Fruit fly (Drosophila melanogaster) whole organism, embryonic: ENCODE data around the gene Jon25Bi.

Experiments
- Atf-2 ChIP-seq: fragments of 200-800 bp; sonication (Bioruptor generic); optimal IDR thresholded peaks from 2 replicates; lab custom pipeline; 2016; ENCODE audit warnings: missing biosample characterization, missing genetic modification characterization
- Atf3 ChIP-seq: fragments of 200-800 bp; sonication (Bioruptor generic); optimal IDR thresholded peaks from 3 replicates; lab custom pipeline; 2016; ENCODE audit warnings: missing biosample characterization, missing genetic modification characterization
- B-H2 ChIP-seq: fragments of 200-800 bp; sonication (Bioruptor generic); optimal IDR thresholded peaks from 2 replicates; lab custom pipeline; 2018; ENCODE audit warnings: missing biosample characterization, mild to moderate bottlenecking, missing genetic modification characterization
- BEAF-32 ChIP-seq: fragments of 200-800 bp; sonication (Bioruptor generic); optimal IDR thresholded peaks from 3 replicates; lab custom pipeline; 2017; ENCODE audit warnings: missing biosample characterization, missing genetic modification characterization, mild to moderate bottlenecking, moderate library complexity, missing genetic modification reagents
- CG10431 ChIP-seq: fragments of 200-800 bp; sonication (Bioruptor generic); optimal IDR thresholded peaks from 3 replicates; lab custom pipeline; 2018; ENCODE audit warnings: missing biosample characterization, mild to moderate bottlenecking, missing genetic modification characterization
- CG10543 ChIP-seq: fragments of 200-800 bp; sonication (Bioruptor generic); optimal IDR thresholded peaks from 3 replicates; lab custom pipeline; 2017; ENCODE audit warnings: missing biosample characterization, mild to moderate bottlenecking, missing genetic modification characterization, moderate library complexity
- CG11085 ChIP-seq: fragments of 200-800 bp; sonication (Bioruptor generic); IDR thresholded peaks from 2 replicates; pipeline ENCODE4 v1.3.6; 2022; ENCODE audit warnings: missing biosample characterization, missing genetic modification characterization
- CG11504 ChIP-seq: fragments of 200-800 bp; sonication (Bioruptor generic); optimal IDR thresholded peaks from 3 replicates; lab custom pipeline; 2019; ENCODE audit warnings: missing biosample characterization, mild to moderate bottlenecking, missing genetic modification characterization, moderate library complexity
- CG12236 ChIP-seq: fragments of 200-800 bp; sonication (Bioruptor generic); optimal IDR thresholded peaks from 2 replicates; lab custom pipeline; 2016; ENCODE audit warnings: missing biosample characterization, missing genetic modification characterization
- CG13296 ChIP-seq: fragments of 200-800 bp; sonication (Bioruptor generic); optimal IDR thresholded peaks from 3 replicates; lab custom pipeline; 2018; ENCODE audit warnings: missing biosample characterization, mild to moderate bottlenecking, missing genetic modification characterization
- CG16813 ChIP-seq: fragments of 200-800 bp; sonication (Bioruptor generic); IDR thresholded peaks from 3 replicates; pipeline ENCODE4 v1.3.6; 2022; ENCODE audit warnings: missing biosample characterization, missing genetic modification characterization; ENCODE audit not compliant: partially characterized antibody
- CG2116 ChIP-seq: fragments of 200-800 bp; sonication (Bioruptor generic); optimal IDR thresholded peaks from 3 replicates; lab custom pipeline; 2018; ENCODE audit warnings: missing biosample characterization, mild to moderate bottlenecking, missing genetic modification characterization
- CG2889 ChIP-seq: fragments of 200-800 bp; sonication (Bioruptor generic); IDR thresholded peaks from 3 replicates; pipeline ENCODE4 v1.3.6; 2022; ENCODE audit warnings: missing biosample characterization, missing genetic modification characterization
- CG30020 ChIP-seq: fragments of 200-800 bp; optimal IDR thresholded peaks from 2 replicates; lab custom pipeline; 2019; ENCODE audit warnings: missing biosample characterization, mild to moderate bottlenecking, missing genetic modification characterization, moderate library complexity
- CG42726 ChIP-seq: fragments of 200-800 bp; sonication (Bioruptor generic); IDR thresholded peaks from 2 replicates; pipeline ENCODE4 v1.3.6; 2022; ENCODE audit warnings: missing biosample characterization, missing genetic modification characterization; ENCODE audit not compliant: partially characterized antibody
- CG43689 ChIP-seq: fragments of 200-800 bp; sonication (Bioruptor generic); IDR thresholded peaks from 2 replicates; pipeline ENCODE4 v1.3.6; 2022; ENCODE audit warnings: missing biosample characterization, missing genetic modification characterization
- CG8478 ChIP-seq: fragments of >200 bp; optimal IDR thresholded peaks from 2 replicates; lab custom pipeline; 2018
- CG8944 ChIP-seq: fragments of 200-800 bp; sonication (Bioruptor generic); optimal IDR thresholded peaks from 3 replicates; lab custom pipeline; 2016; ENCODE audit warnings: missing biosample characterization, missing genetic modification characterization
- CG9437 ChIP-seq: fragments of 200-800 bp; sonication (Bioruptor generic); optimal IDR thresholded peaks from 2 replicates; lab custom pipeline; 2018; ENCODE audit warnings: missing biosample characterization, mild to moderate bottlenecking, missing genetic modification characterization
- Chrac-16 ChIP-seq: fragments of 200-800 bp; sonication (Bioruptor generic); optimal IDR thresholded peaks from 3 replicates; lab custom pipeline; 2016; ENCODE audit warnings: missing biosample characterization, missing genetic modification characterization
- E2f2 ChIP-seq: fragments of 200-800 bp; sonication (Bioruptor generic); IDR thresholded peaks from 2 replicates; pipeline ENCODE4 v1.3.6; 2022; ENCODE audit warnings: missing biosample characterization, missing genetic modification characterization
- HLH4C ChIP-seq: fragments of 200-800 bp; sonication (Bioruptor generic); IDR thresholded peaks from 3 replicates; pipeline ENCODE4 v1.3.6; 2022; ENCODE audit warnings: missing biosample characterization, missing genetic modification characterization; ENCODE audit not compliant: partially characterized antibody
- Hr3 ChIP-seq: fragments of 200-800 bp; sonication (Bioruptor generic); optimal IDR thresholded peaks from 3 replicates; lab custom pipeline; 2016; ENCODE audit warnings: missing biosample characterization, missing genetic modification characterization
- Myb ChIP-seq: fragments of 200-800 bp; sonication (Bioruptor generic); optimal IDR thresholded peaks from 2 replicates; lab custom pipeline; 2016; ENCODE audit warnings: missing biosample characterization, missing genetic modification characterization
- NfI ChIP-seq: fragments of 200-800 bp; sonication (Bioruptor generic); optimal IDR thresholded peaks from 3 replicates; lab custom pipeline; 2018; ENCODE audit warnings: missing biosample characterization, mild to moderate bottlenecking, missing genetic modification characterization, moderate library complexity
- Pdp1 ChIP-seq, 2 experiments: fragments of 200-800 bp; sonication (Bioruptor generic); optimal IDR thresholded peaks; 3 replicates each; lab custom pipeline; 2016; ENCODE audit warnings: missing biosample characterization in 2 of 2, missing genetic modification characterization in 2 of 2, mild to moderate bottlenecking in 1 of 2, moderate library complexity in 1 of 2
- Poxn ChIP-seq: fragments of 200-800 bp; sonication (Bioruptor generic); IDR thresholded peaks from 2 replicates; pipeline ENCODE4 v1.3.6; 2022; ENCODE audit warnings: missing biosample characterization, missing genetic modification characterization
- bigmax ChIP-seq: fragments of 200-800 bp; sonication (Bioruptor generic); optimal IDR thresholded peaks from 2 replicates; lab custom pipeline; 2018; ENCODE audit warnings: missing biosample characterization, mild to moderate bottlenecking, missing genetic modification characterization
- chn ChIP-seq: fragments of 200-800 bp; sonication (Bioruptor generic); optimal IDR thresholded peaks from 2 replicates; lab custom pipeline; 2016; ENCODE audit warnings: missing biosample characterization, missing genetic modification characterization
- crol ChIP-seq: fragments of 200-800 bp; sonication (Bioruptor generic); IDR thresholded peaks from 2 replicates; pipeline ENCODE4 v1.3.6; 2022; ENCODE audit warnings: missing biosample characterization, missing genetic modification characterization
- disco-r ChIP-seq: fragments of 200-800 bp; sonication (Bioruptor generic); optimal IDR thresholded peaks from 2 replicates; lab custom pipeline; 2016; ENCODE audit warnings: missing biosample characterization, missing genetic modification characterization
- ems ChIP-seq: fragments of 200-800 bp; sonication (Bioruptor generic); optimal IDR thresholded peaks from 3 replicates; lab custom pipeline; 2016; ENCODE audit warnings: missing biosample characterization, missing genetic modification characterization
- hb ChIP-seq: fragments of 200-800 bp; sonication (Bioruptor generic); IDR thresholded peaks from 3 replicates; pipeline ENCODE4 v1.3.6; 2022; ENCODE audit warnings: missing biosample characterization, missing genetic modification characterization; ENCODE audit not compliant: partially characterized antibody
- hbn ChIP-seq: fragments of 200-800 bp; sonication (Bioruptor generic); IDR thresholded peaks from 2 replicates; pipeline ENCODE4 v1.3.6; 2022; ENCODE audit warnings: missing biosample characterization, missing genetic modification characterization; ENCODE audit not compliant: partially characterized antibody
- insv ChIP-seq, 2 experiments: fragments of 200-800 bp; sonication (Bioruptor generic); optimal IDR thresholded peaks; 3 replicates each; lab custom pipeline; 2016 to 2018; ENCODE audit warnings: missing biosample characterization in 2 of 2, missing genetic modification characterization in 2 of 2
- inv ChIP-seq: fragments of 200-800 bp; sonication (Bioruptor generic); IDR thresholded peaks from 2 replicates; pipeline ENCODE4 v1.3.6; 2022; ENCODE audit warnings: missing biosample characterization, missing genetic modification characterization; ENCODE audit not compliant: partially characterized antibody
- kah ChIP-seq: fragments of 200-800 bp; sonication (Bioruptor generic); optimal IDR thresholded peaks from 2 replicates; lab custom pipeline; 2018; ENCODE audit warnings: missing biosample characterization, mild to moderate bottlenecking, missing genetic modification characterization
- lbe ChIP-seq: fragments of 200-800 bp; sonication (Bioruptor generic); optimal IDR thresholded peaks from 2 replicates; lab custom pipeline; 2016; ENCODE audit warnings: missing biosample characterization, mild to moderate bottlenecking, missing genetic modification characterization
- lola ChIP-seq, 3 experiments: fragments of >200 bp in 2 of 3; fragments of 200-800 bp in 1 of 3; sonication (Bioruptor generic) in 1 of 3; optimal IDR thresholded peaks; 2 replicates each; lab custom pipeline; 2017 to 2019; ENCODE audit warnings: missing biosample characterization in 3 of 3, missing genetic modification characterization in 3 of 3, mild to moderate bottlenecking in 1 of 3, moderate library complexity in 1 of 3
- nom ChIP-seq: fragments of 200-800 bp; sonication (Bioruptor generic); optimal IDR thresholded peaks from 2 replicates; lab custom pipeline; 2017; ENCODE audit warnings: missing biosample characterization, missing genetic modification characterization, mild to moderate bottlenecking, moderate library complexity, missing genetic modification reagents
- oc ChIP-seq: fragments of 200-800 bp; sonication (Bioruptor generic); optimal IDR thresholded peaks from 2 replicates; lab custom pipeline; 2018; ENCODE audit warnings: missing biosample characterization, mild to moderate bottlenecking, missing genetic modification characterization, moderate library complexity
- odd ChIP-seq: fragments of 200-800 bp; sonication (Bioruptor generic); optimal IDR thresholded peaks from 2 replicates; lab custom pipeline; 2017; ENCODE audit warnings: missing biosample characterization, mild to moderate bottlenecking, missing genetic modification characterization
- p53 ChIP-seq: fragments of 200-800 bp; sonication (Bioruptor generic); optimal IDR thresholded peaks from 2 replicates; lab custom pipeline; 2016; ENCODE audit warnings: missing biosample characterization, missing genetic modification characterization
- pb ChIP-seq: fragments of 200-800 bp; sonication (Bioruptor generic); optimal IDR thresholded peaks from 3 replicates; lab custom pipeline; 2016; ENCODE audit warnings: missing biosample characterization, missing genetic modification characterization
- pfk ChIP-seq: fragments of 200-800 bp; sonication (Bioruptor generic); optimal IDR thresholded peaks from 2 replicates; lab custom pipeline; 2018; ENCODE audit warnings: missing biosample characterization, mild to moderate bottlenecking, missing genetic modification characterization, moderate library complexity
- pho ChIP-seq: fragments of 200-800 bp; sonication (Bioruptor generic); optimal IDR thresholded peaks from 2 replicates; lab custom pipeline; 2016; ENCODE audit warnings: missing biosample characterization, missing genetic modification characterization
- prd ChIP-seq, 3 experiments: fragments of >200 bp in 2 of 3; fragments of 200-800 bp in 1 of 3; sonication (Bioruptor generic) in 1 of 3; optimal IDR thresholded peaks in 2 of 3; IDR thresholded peaks in 1 of 3; 2 replicates in 2 of 3; 3 replicates in 1 of 3; pipeline versions ENCODE4 v1.3.6 to Lab custom; 2017 to 2022; ENCODE audit warnings: missing biosample characterization in 1 of 3, missing genetic modification characterization in 1 of 3
- tgo ChIP-seq: fragments of 200-800 bp; sonication (Bioruptor generic); IDR thresholded peaks from 3 replicates; pipeline ENCODE4 v1.3.6; 2022; ENCODE audit warnings: missing biosample characterization, missing genetic modification characterization
- wor ChIP-seq: fragments of 200-800 bp; sonication (Bioruptor generic); IDR thresholded peaks from 2 replicates; pipeline ENCODE4 v1.3.6; 2022; ENCODE audit warnings: missing biosample characterization, missing genetic modification characterization

Jon25Bi gene

DNA sequence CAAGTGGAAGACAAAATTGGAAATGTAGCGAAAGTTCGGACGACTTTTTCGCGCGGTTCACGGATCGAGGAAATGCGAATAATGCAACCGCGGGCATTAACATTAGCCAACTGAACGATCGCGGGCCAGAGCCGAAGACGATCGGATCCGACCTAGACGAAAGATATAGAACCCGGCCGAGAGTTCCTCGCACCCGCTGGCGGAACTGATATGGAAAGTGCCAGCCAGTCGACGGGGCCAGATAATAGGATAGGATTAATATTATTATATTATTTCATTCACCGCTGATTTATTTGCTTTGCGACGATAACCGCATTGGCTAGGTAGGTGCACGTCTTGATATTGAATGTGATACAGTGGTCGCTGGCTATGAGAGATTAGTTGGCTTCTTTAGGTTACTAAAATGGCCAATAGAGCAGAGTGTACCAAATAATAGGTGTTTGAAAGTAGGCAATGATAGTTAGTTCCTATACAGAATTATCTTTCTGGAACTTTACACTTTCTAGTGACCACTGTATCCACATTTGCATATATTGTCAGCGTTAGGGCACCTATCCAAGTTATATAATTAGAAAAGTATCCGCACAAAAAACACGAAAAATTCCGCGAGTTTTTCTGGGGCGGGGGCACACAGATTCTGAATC lies 44.6 kb upstream of the Jon25Bi start (continued):
- peak; percentile 61 for TF ChIP-seq ems (GFP tag; lab: Kevin White, UChicago)
- peak; percentile 73 for TF ChIP-seq tgo
- no peak for TF ChIP-seq bigmax (GFP tag; lab: Kevin White, UChicago)
- no peak for TF ChIP-seq CG42726
- TF ChIP-seq Myb = peak; percentile 30
- TF ChIP-seq prd (optimal IDR thresholded peaks at IDR 0.05; lab: Kevin White, UChicago) = no peak
- peak; percentile 87 for TF ChIP-seq prd (GFP tag; IDR thresholded peaks at IDR 0.05; lab: Robert Waterston, UW)
- TF ChIP-seq CG10543 (GFP tag; lab: Kevin White, UChicago) = no peak
- TF ChIP-seq odd = peak; percentile 41
- TF ChIP-seq CG8478 (lab: Kevin White, UChicago) = no peak
- no peak for TF ChIP-seq Atf3 (GFP tag; lab: Kevin White, UChicago)
- no peak for TF ChIP-seq hbn (GFP tag; lab: Robert Waterston, UW)
- no peak for TF ChIP-seq lbe
- TF ChIP-seq CG11504 = peak; percentile 78
- no peak for TF ChIP-seq p53
- no peak for TF ChIP-seq insv (GFP tag; optimal IDR thresholded peaks at IDR 0.05; lab: Kevin White, UChicago)
- peak; percentile 19; the same call in 1 of the 2 replicates for TF ChIP-seq wor (GFP tag; lab: Robert Waterston, UW)
- no peak for TF ChIP-seq HLH4C (GFP tag; lab: Robert Waterston, UW)
- TF ChIP-seq pho (GFP tag; lab: Kevin White, UChicago) = peak; percentile 2
- TF ChIP-seq CG13296 = peak; percentile 36
- no peak for TF ChIP-seq CG16813 (GFP tag; lab: Robert Waterston, UW)
- peak; percentile 17 for TF ChIP-seq oc (tag; lab: Kevin White, UChicago)
- TF ChIP-seq CG12236 (GFP tag; lab: Kevin White, UChicago) = no peak
- no peak for TF ChIP-seq nom (GFP tag; lab: Kevin White, UChicago)
- peak; percentile 17 for TF ChIP-seq CG10431 (GFP tag; lab: Kevin White, UChicago)
- TF ChIP-seq hb = no peak
- peak; percentile 13 for TF ChIP-seq B-H2 (GFP tag; lab: Kevin White, UChicago)
- TF ChIP-seq chn = peak; percentile 49
- TF ChIP-seq Atf-2 (GFP tag; lab: Kevin White, UChicago) = peak; percentile 23
- peak; percentile 19; the same call in 1 of the 2 replicates for TF ChIP-seq E2f2 (GFP tag; lab: Robert Waterston, UW)
- peak; percentile 46 for TF ChIP-seq Hr3 (GFP tag; lab: Kevin White, UChicago)
- peak in 1 of 3 experiments; percentile 47 for TF ChIP-seq lola (GFP tag; optimal IDR thresholded peaks at IDR 0.05; lab: Kevin White, UChicago)
- TF ChIP-seq CG2116 = no peak
- no peak for TF ChIP-seq pb
- no peak for TF ChIP-seq pfk (GFP tag; lab: Kevin White, UChicago)
- no peak for TF ChIP-seq crol (GFP tag; lab: Robert Waterston, UW)
- peak; percentile 56; the same call in 1 of the 2 replicates for TF ChIP-seq CG43689 (GFP tag; lab: Robert Waterston, UW)
- TF ChIP-seq CG2889 (GFP tag; lab: Robert Waterston, UW) = peak; percentile 77; the same call in 2 of the 3 replicates
- TF ChIP-seq kah (GFP tag; lab: Kevin White, UChicago) = peak; percentile 29
- TF ChIP-seq NfI = peak; percentile 67
- TF ChIP-seq BEAF-32 (GFP tag; lab: Kevin White, UChicago) = no peak
- TF ChIP-seq disco-r = no peak
- no peak for TF ChIP-seq CG30020 (tag; lab: Kevin White, UChicago)
- TF ChIP-seq CG11085 (GFP tag; lab: Robert Waterston, UW) = no peak
- peak; percentile 43 for TF ChIP-seq CG8944 (GFP tag; lab: Kevin White, UChicago)
- TF ChIP-seq inv (GFP tag; lab: Robert Waterston, UW) = no peak
- peak; percentile 69 to 89 for TF ChIP-seq Pdp1 (GFP tag; optimal IDR thresholded peaks at IDR 0.05; lab: Kevin White, UChicago)
- TF ChIP-seq CG9437 (GFP tag; lab: Kevin White, UChicago) = no peak
- TF ChIP-seq Chrac-16 = peak; percentile 74
- TF ChIP-seq Poxn (GFP tag; lab: Robert Waterston, UW) = no peak
